Worm (Caenorhabditis elegans): ENCODE data around the gene ZK930.7.

The ZK930.7 gene

ce11 chrII:11922757-11923538, 8.5 kb downstream of the ZK930.7 start:
- no peak for TF ChIP-seq aly-1 (tag; optimal IDR thresholded peaks at IDR 0.05)
- no peak for TF ChIP-seq tbx-37 (GFP tag; conservative IDR thresholded peaks at IDR 0.05)
- peak; percentile 79 for TF ChIP-seq ceh-36 (tag; optimal IDR thresholded peaks at IDR 0.05)
- no peak for TF ChIP-seq pes-1 (GFP tag; IDR thresholded peaks at IDR 0.05)
- TF ChIP-seq B0310.2 (tag; optimal IDR thresholded peaks at IDR 0.05), result no peak

DNA sequence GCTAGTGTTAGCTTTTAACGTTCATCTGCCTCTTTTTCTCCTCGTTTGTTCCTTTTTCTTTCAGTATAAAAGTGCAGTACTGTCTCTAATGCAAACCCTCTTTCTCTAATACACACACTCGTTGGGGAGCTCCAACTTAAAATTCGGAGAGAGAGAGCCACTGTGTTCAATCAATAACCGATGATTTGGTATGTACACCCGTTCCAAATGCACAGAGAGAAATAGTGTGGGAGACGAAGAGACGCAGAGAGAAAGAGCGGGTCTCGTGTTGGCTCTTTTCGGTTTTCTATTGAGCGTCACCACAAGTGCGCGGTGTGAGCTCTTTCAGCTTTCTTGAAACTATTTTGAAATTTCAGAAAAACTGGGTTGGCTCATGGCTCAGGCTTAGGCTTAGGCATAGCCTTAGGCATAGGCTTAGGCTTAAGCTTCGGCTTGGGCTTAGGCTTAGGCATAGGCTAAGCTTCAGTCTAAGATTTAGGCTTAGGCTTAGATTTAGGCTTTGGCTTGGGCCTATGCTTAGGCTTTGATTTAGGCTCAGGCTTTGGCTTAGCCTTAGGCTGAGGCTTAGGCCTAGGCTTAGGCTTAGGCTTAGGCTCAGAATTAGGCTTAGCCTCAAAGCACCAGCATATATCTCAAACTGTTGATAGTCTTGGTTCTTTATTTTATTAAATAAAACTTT, 9.4 kb downstream of the ZK930.7 start:
- TF ChIP-seq ceh-36 (tag; optimal IDR thresholded peaks at IDR 0.05) (peak; percentile 61), flt-1 (GFP tag; IDR thresholded peaks at IDR 0.05) (no peak)

ce11 chrII:11925203-11925602, 10.8 kb downstream of the ZK930.7 start:
- TF ChIP-seq hmg-4 (GFP tag; optimal IDR thresholded peaks at IDR 0.05) (no peak), ama-1 (optimal IDR thresholded peaks at IDR 0.05) (no peak), tbx-37 (GFP tag; conservative IDR thresholded peaks at IDR 0.05) (no peak), hnd-1 (tag; optimal IDR thresholded peaks at IDR 0.05) (no peak), flt-1 (GFP tag; IDR thresholded peaks at IDR 0.05) (no peak), pes-1 (GFP tag; IDR thresholded peaks at IDR 0.05) (no peak), B0310.2 (tag; optimal IDR thresholded peaks at IDR 0.05) (no peak), scrt-1 (GFP tag; IDR thresholded peaks at IDR 0.05) (no peak), ceh-36 (tag; optimal IDR thresholded peaks at IDR 0.05) (no peak), ets-7 (tag; optimal IDR thresholded peaks at IDR 0.05) (no peak), ceh-13 (GFP tag; optimal IDR thresholded peaks at IDR 0.05) (no peak), tbx-11 (GFP tag; IDR thresholded peaks at IDR 0.05) (no peak), tra-4 (tag; optimal IDR thresholded peaks at IDR 0.05) (no peak)

DNA sequence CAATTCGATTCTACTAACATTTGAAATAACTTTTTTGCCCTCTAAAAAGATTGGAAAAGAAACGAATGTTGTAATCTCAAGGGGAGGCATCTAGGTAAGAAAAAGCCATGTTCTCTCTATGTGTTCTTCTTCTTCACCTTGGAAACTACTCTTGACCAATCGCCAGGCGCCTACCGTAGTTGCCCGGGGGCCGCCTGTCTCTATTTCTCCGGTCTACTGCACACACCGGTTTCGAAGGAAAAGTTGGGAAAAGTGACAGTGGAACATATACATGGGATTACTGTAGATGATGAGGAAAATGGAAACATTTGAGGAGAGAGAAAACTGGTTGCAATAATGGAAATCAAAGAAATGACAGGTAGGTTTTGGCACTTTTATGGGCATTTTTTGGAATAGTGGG, 12.1 kb downstream of the ZK930.7 start:
- no peak for TF ChIP-seq sea-1 (GFP tag; conservative IDR thresholded peaks at IDR 0.05)

DNA sequence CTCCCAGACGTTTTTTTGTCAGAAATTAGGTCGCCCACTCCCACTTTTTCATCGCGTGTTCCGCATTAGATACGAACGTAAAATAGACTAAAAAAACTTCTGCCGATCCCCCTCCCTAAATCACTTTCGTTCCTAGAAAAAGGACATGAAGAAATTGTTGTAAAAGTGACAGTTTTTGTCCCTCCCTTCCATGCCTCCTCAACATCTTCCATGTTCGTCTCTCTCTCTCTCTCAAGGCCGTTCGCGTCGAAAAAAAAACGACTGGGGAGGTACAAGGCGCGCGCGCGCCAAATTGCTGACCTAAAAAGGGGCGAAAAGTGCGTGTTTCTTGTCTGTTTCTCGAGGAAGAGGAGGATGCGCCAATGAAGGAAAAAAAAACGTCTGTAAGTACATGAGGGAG, 14.3 kb downstream of the ZK930.7 start:
- TF ChIP-seq flt-1 (GFP tag; IDR thresholded peaks at IDR 0.05) (no peak), B0310.2 (tag; optimal IDR thresholded peaks at IDR 0.05) (no peak), ceh-13 (GFP tag; optimal IDR thresholded peaks at IDR 0.05) (no peak), aly-1 (tag; optimal IDR thresholded peaks at IDR 0.05) (no peak), pes-1 (GFP tag; IDR thresholded peaks at IDR 0.05) (no peak), ceh-36 (tag; optimal IDR thresholded peaks at IDR 0.05) (no peak), hmbx-1 (tag; optimal IDR thresholded peaks at IDR 0.05) (no peak), ama-1 (optimal IDR thresholded peaks at IDR 0.05) (no peak)

ce11 chrII:11930132-11930531, 15.7 kb downstream of the ZK930.7 start:
- no peak for TF ChIP-seq pes-1 (GFP tag; IDR thresholded peaks at IDR 0.05)
- peak; percentile 64 for TF ChIP-seq ceh-36 (tag; optimal IDR thresholded peaks at IDR 0.05)

- TF ChIP-seq flt-1 (GFP tag; IDR thresholded peaks at IDR 0.05), result no peak
- TF ChIP-seq scrt-1 (GFP tag; IDR thresholded peaks at IDR 0.05), result no peak
- no peak for TF ChIP-seq sea-1 (GFP tag; conservative IDR thresholded peaks at IDR 0.05)
- TF ChIP-seq ama-1 (optimal IDR thresholded peaks at IDR 0.05), result no peak
- TF ChIP-seq hmg-4 (GFP tag; optimal IDR thresholded peaks at IDR 0.05), result no peak
- no peak for TF ChIP-seq F13C5.2 (tag; optimal IDR thresholded peaks at IDR 0.05)
Measured at ce11 chrII:11935266-11935665, 20.9 kb downstream of the ZK930.7 start, which contains the start of gene lin-29. TSS of gene lin-29 (minus strand) at chrII:11935343.

ce11 chrII:11936393-11936792, 22.0 kb downstream of the ZK930.7 start:
- TF ChIP-seq tbx-37 (GFP tag; conservative IDR thresholded peaks at IDR 0.05), result no peak
- no peak for TF ChIP-seq ets-7 (tag; optimal IDR thresholded peaks at IDR 0.05)
- no peak for TF ChIP-seq ama-1 (optimal IDR thresholded peaks at IDR 0.05)

DNA sequence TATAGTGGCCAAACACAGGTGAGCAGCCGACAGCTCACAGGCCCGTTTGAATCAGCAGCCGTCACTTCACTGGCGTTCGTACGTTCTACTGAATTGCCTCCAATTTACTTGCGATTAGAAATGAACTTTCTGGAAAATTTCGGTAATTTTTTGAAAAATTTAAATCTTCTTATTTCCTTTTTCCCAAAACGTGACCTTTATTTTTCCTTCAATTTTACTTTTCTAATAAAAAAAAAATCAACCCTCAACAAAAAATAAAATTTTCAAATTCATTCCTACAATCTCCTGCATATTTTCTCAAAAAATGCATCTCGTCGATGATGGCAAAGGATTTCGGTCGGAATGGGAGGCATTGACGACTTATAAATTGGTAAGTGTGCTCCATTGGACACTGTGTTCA, 34.1 kb downstream of the ZK930.7 start, which contains the start of gene W03C9.8:
W03C9.8 (plus strand) TSS at position 301 of the 400 bp plus-strand sequence.
- TF ChIP-seq tra-4 (tag; optimal IDR thresholded peaks at IDR 0.05) (no peak), scrt-1 (GFP tag; IDR thresholded peaks at IDR 0.05) (no peak), aly-1 (tag; optimal IDR thresholded peaks at IDR 0.05) (no peak), hmg-4 (GFP tag; optimal IDR thresholded peaks at IDR 0.05) (no peak), sea-1 (GFP tag; conservative IDR thresholded peaks at IDR 0.05) (no peak), B0310.2 (tag; optimal IDR thresholded peaks at IDR 0.05) (no peak), ama-1 (optimal IDR thresholded peaks at IDR 0.05) (no peak), hnd-1 (tag; optimal IDR thresholded peaks at IDR 0.05) (no peak), ceh-13 (GFP tag; optimal IDR thresholded peaks at IDR 0.05) (no peak), flt-1 (GFP tag; IDR thresholded peaks at IDR 0.05) (no peak), tbx-11 (GFP tag; IDR thresholded peaks at IDR 0.05) (no peak), pes-1 (GFP tag; IDR thresholded peaks at IDR 0.05) (no peak), F13C5.2 (tag; optimal IDR thresholded peaks at IDR 0.05) (no peak), hmbx-1 (tag; optimal IDR thresholded peaks at IDR 0.05) (no peak), ceh-36 (tag; optimal IDR thresholded peaks at IDR 0.05) (no peak), tbx-37 (GFP tag; conservative IDR thresholded peaks at IDR 0.05) (no peak)

All from whole organism, early embryonic.